Fruit fly (Drosophila melanogaster) whole organism, embryonic: ENCODE results near the gene rhea.

Source experiments
- Atf3 ChIP-seq: fragments of 200-800 bp; sonication (Bioruptor generic); optimal IDR thresholded peaks from 3 replicates; lab custom pipeline; 2016; ENCODE audit warnings: missing biosample characterization, missing genetic modification characterization
- CG1024 ChIP-seq: fragments of 200-800 bp; sonication (Bioruptor generic); IDR thresholded peaks from 2 replicates; pipeline ENCODE4 v1.3.6; 2022; ENCODE audit warnings: missing biosample characterization, missing genetic modification characterization
- CG10959 ChIP-seq: fragments of 200-800 bp; sonication (Bioruptor generic); IDR thresholded peaks from 2 replicates; pipeline ENCODE4 v1.3.6; 2022; ENCODE audit warnings: missing biosample characterization, missing genetic modification characterization
- CG11247 ChIP-seq: fragments of 200-800 bp; sonication (Bioruptor generic); IDR thresholded peaks from 2 replicates; pipeline ENCODE4 v1.3.6; 2022; ENCODE audit warnings: missing biosample characterization, missing genetic modification characterization
- CG11560 ChIP-seq: fragments of 200-800 bp; sonication (Bioruptor generic); IDR thresholded peaks from 3 replicates; pipeline ENCODE4 v1.3.6; 2022; ENCODE audit warnings: missing biosample characterization, missing genetic modification characterization
- CG11695 ChIP-seq: fragments of 200-800 bp; sonication (Bioruptor generic); IDR thresholded peaks from 3 replicates; pipeline ENCODE4 v1.3.6; 2022; ENCODE audit warnings: missing biosample characterization, missing genetic modification characterization
- CG12071 ChIP-seq: fragments of 200-800 bp; sonication (Bioruptor generic); optimal IDR thresholded peaks from 3 replicates; lab custom pipeline; 2018; ENCODE audit warnings: missing biosample characterization, mild to moderate bottlenecking, missing genetic modification characterization
- CG12299 ChIP-seq: fragments of 200-800 bp; sonication (Bioruptor generic); optimal IDR thresholded peaks from 2 replicates; lab custom pipeline; 2018; ENCODE audit warnings: missing biosample characterization, mild to moderate bottlenecking, missing genetic modification characterization
- CG12391 ChIP-seq: fragments of 200-800 bp; sonication (Bioruptor generic); optimal IDR thresholded peaks from 3 replicates; lab custom pipeline; 2018; ENCODE audit warnings: missing biosample characterization, mild to moderate bottlenecking, missing genetic modification characterization, moderate library complexity
- CG12744 ChIP-seq: fragments of 200-800 bp; sonication (Bioruptor generic); optimal IDR thresholded peaks from 2 replicates; lab custom pipeline; 2016; ENCODE audit warnings: missing biosample characterization, missing genetic modification characterization
- CG14710 ChIP-seq: fragments of 200-800 bp; sonication (Bioruptor generic); optimal IDR thresholded peaks from 3 replicates; lab custom pipeline; 2019; ENCODE audit warnings: missing biosample characterization, mild to moderate bottlenecking, missing genetic modification characterization, moderate library complexity
- CG15073 ChIP-seq: fragments of 200-800 bp; sonication (Bioruptor generic); optimal IDR thresholded peaks from 2 replicates; lab custom pipeline; 2016; ENCODE audit warnings: missing biosample characterization, missing genetic modification characterization
- CG18476 ChIP-seq: fragments of 200-800 bp; sonication (Bioruptor generic); optimal IDR thresholded peaks from 2 replicates; lab custom pipeline; 2016; ENCODE audit warnings: missing biosample characterization, mild to moderate bottlenecking, missing genetic modification characterization
- CG2129 ChIP-seq: fragments of 200-800 bp; sonication (Bioruptor generic); IDR thresholded peaks from 2 replicates; pipeline ENCODE4 v1.3.6; 2022; ENCODE audit warnings: missing biosample characterization, missing genetic modification characterization; ENCODE audit not compliant: partially characterized antibody
- CG31365 ChIP-seq: fragments of 200-800 bp; sonication (Bioruptor generic); optimal IDR thresholded peaks from 2 replicates; lab custom pipeline; 2018; ENCODE audit warnings: missing biosample characterization, mild to moderate bottlenecking, missing genetic modification characterization
- CG31441 ChIP-seq: fragments of 200-800 bp; sonication (Bioruptor generic); IDR thresholded peaks from 2 replicates; pipeline ENCODE4 v1.3.6; 2022; ENCODE audit warnings: missing biosample characterization, missing genetic modification characterization
- CG32767 ChIP-seq: fragments of 200-800 bp; sonication (Bioruptor generic); IDR thresholded peaks from 2 replicates; pipeline ENCODE4 v1.3.6; 2022; ENCODE audit warnings: missing biosample characterization, missing genetic modification characterization
- CG4820 ChIP-seq: fragments of 200-800 bp; sonication (Bioruptor generic); optimal IDR thresholded peaks from 3 replicates; lab custom pipeline; 2016; ENCODE audit warnings: missing biosample characterization, missing genetic modification characterization
- CG8359 ChIP-seq: fragments of 200-800 bp; sonication (Bioruptor generic); optimal IDR thresholded peaks from 2 replicates; lab custom pipeline; 2017; ENCODE audit warnings: missing biosample characterization, mild to moderate bottlenecking, missing genetic modification characterization, borderline replicate concordance
- CG8388 ChIP-seq: fragments of 200-800 bp; sonication (Bioruptor generic); optimal IDR thresholded peaks from 2 replicates; lab custom pipeline; 2019; ENCODE audit warnings: missing biosample characterization, mild to moderate bottlenecking, missing genetic modification characterization, moderate library complexity
- CG9817 ChIP-seq: fragments of 200-800 bp; sonication (Bioruptor generic); optimal IDR thresholded peaks from 2 replicates; lab custom pipeline; 2018; ENCODE audit warnings: missing biosample characterization, mild to moderate bottlenecking, missing genetic modification characterization, moderate library complexity
- CkIIα-i1 ChIP-seq: fragments of 200-800 bp; sonication (Bioruptor generic); IDR thresholded peaks from 2 replicates; pipeline ENCODE4 v1.3.6; 2022; ENCODE audit warnings: missing biosample characterization, missing genetic modification characterization
- D19A ChIP-seq: fragments of 200-800 bp; optimal IDR thresholded peaks from 3 replicates; lab custom pipeline; 2019; ENCODE audit warnings: missing biosample characterization, mild to moderate bottlenecking, missing genetic modification characterization, moderate library complexity
- Dek ChIP-seq: fragments of 200-800 bp; sonication (Bioruptor generic); optimal IDR thresholded peaks from 3 replicates; lab custom pipeline; 2019; ENCODE audit warnings: missing biosample characterization, mild to moderate bottlenecking, missing genetic modification characterization, moderate library complexity
- E2f2 ChIP-seq: fragments of 200-800 bp; sonication (Bioruptor generic); IDR thresholded peaks from 2 replicates; pipeline ENCODE4 v1.3.6; 2022; ENCODE audit warnings: missing biosample characterization, missing genetic modification characterization
- Gug ChIP-seq: fragments of 200-800 bp; sonication (Bioruptor generic); IDR thresholded peaks from 4 replicates; pipeline ENCODE4 v1.3.6; 2022; ENCODE audit warnings: missing biosample characterization, missing genetic modification characterization
- HLHmδ ChIP-seq: fragments of 200-800 bp; sonication (Bioruptor generic); optimal IDR thresholded peaks from 2 replicates; lab custom pipeline; 2018; ENCODE audit warnings: missing biosample characterization, mild to moderate bottlenecking, missing genetic modification characterization, moderate library complexity
- Meics ChIP-seq: fragments of 200-800 bp; sonication (Bioruptor generic); optimal IDR thresholded peaks from 2 replicates; lab custom pipeline; 2017; ENCODE audit warnings: missing biosample characterization, mild to moderate bottlenecking, missing genetic modification characterization
- Myb ChIP-seq: fragments of 200-800 bp; sonication (Bioruptor generic); optimal IDR thresholded peaks from 2 replicates; lab custom pipeline; 2016; ENCODE audit warnings: missing biosample characterization, missing genetic modification characterization
- NC2β ChIP-seq: fragments of 200-800 bp; sonication (Bioruptor generic); optimal IDR thresholded peaks from 2 replicates; lab custom pipeline; 2016; ENCODE audit warnings: missing biosample characterization, missing genetic modification characterization
- NFAT ChIP-seq: fragments of 200-800 bp; sonication (Bioruptor generic); IDR thresholded peaks from 2 replicates; pipeline ENCODE4 v1.3.6; 2022; ENCODE audit warnings: missing biosample characterization, missing genetic modification characterization
- PHDP ChIP-seq: fragments of 200-800 bp; sonication (Bioruptor generic); optimal IDR thresholded peaks from 3 replicates; lab custom pipeline; 2018; ENCODE audit warnings: missing biosample characterization, mild to moderate bottlenecking, missing genetic modification characterization, moderate library complexity
- Pdp1 ChIP-seq, 2 experiments: fragments of 200-800 bp; sonication (Bioruptor generic); optimal IDR thresholded peaks; 3 replicates each; lab custom pipeline; 2016; ENCODE audit warnings: missing biosample characterization in 2 of 2, missing genetic modification characterization in 2 of 2, mild to moderate bottlenecking in 1 of 2, moderate library complexity in 1 of 2
- Poxn ChIP-seq: fragments of 200-800 bp; sonication (Bioruptor generic); IDR thresholded peaks from 2 replicates; pipeline ENCODE4 v1.3.6; 2022; ENCODE audit warnings: missing biosample characterization, missing genetic modification characterization
- Ssrp ChIP-seq: fragments of 200-800 bp; sonication (Bioruptor generic); optimal IDR thresholded peaks from 2 replicates; lab custom pipeline; 2018; ENCODE audit warnings: missing biosample characterization, mild to moderate bottlenecking, missing genetic modification characterization, moderate library complexity
- Vsx1 ChIP-seq: fragments of 200-800 bp; sonication (Bioruptor generic); optimal IDR thresholded peaks from 2 replicates; lab custom pipeline; 2017; ENCODE audit warnings: missing biosample characterization, mild to moderate bottlenecking, missing genetic modification characterization, missing genetic modification reagents
- Xrp1 ChIP-seq: fragments of 200-800 bp; sonication (Bioruptor generic); IDR thresholded peaks from 2 replicates; pipeline ENCODE4 v1.3.6; 2022; ENCODE audit warnings: missing biosample characterization, missing genetic modification characterization
- bsh ChIP-seq, 2 experiments: fragments of 200-800 bp; sonication (Bioruptor generic); optimal IDR thresholded peaks; 2 replicates each; lab custom pipeline; 2017 to 2018; ENCODE audit warnings: mild to moderate bottlenecking in 2 of 2, missing biosample characterization in 2 of 2, missing genetic modification characterization in 2 of 2, moderate library complexity in 1 of 2
- chif ChIP-seq, 2 experiments: fragments of 200-800 bp; sonication (Bioruptor generic); optimal IDR thresholded peaks; 3 replicates each; lab custom pipeline; 2016; ENCODE audit warnings: missing biosample characterization in 2 of 2, missing genetic modification characterization in 2 of 2
- fru ChIP-seq: fragments of >200 bp; optimal IDR thresholded peaks from 2 replicates; lab custom pipeline; 2017
- h ChIP-seq: fragments of >200 bp; optimal IDR thresholded peaks from 2 replicates; lab custom pipeline; 2017
- lilli ChIP-seq: fragments of 200-800 bp; sonication (Bioruptor generic); optimal IDR thresholded peaks from 3 replicates; lab custom pipeline; 2016; ENCODE audit warnings: missing biosample characterization, missing genetic modification characterization
- lola ChIP-seq, 3 experiments: fragments of >200 bp in 2 of 3; fragments of 200-800 bp in 1 of 3; sonication (Bioruptor generic) in 1 of 3; optimal IDR thresholded peaks; 2 replicates each; lab custom pipeline; 2017 to 2019; ENCODE audit warnings: missing biosample characterization in 3 of 3, missing genetic modification characterization in 3 of 3, mild to moderate bottlenecking in 1 of 3, moderate library complexity in 1 of 3
- nerfin-1 ChIP-seq: fragments of 200-800 bp; sonication (Bioruptor generic); optimal IDR thresholded peaks from 3 replicates; lab custom pipeline; 2019; ENCODE audit warnings: missing biosample characterization, mild to moderate bottlenecking, missing genetic modification characterization, moderate library complexity
- org-1 ChIP-seq: fragments of 200-800 bp; sonication (Bioruptor generic); optimal IDR thresholded peaks from 2 replicates; lab custom pipeline; 2017; ENCODE audit warnings: missing biosample characterization, missing genetic modification characterization
- ro ChIP-seq: fragments of 200-800 bp; sonication (Bioruptor generic); IDR thresholded peaks from 2 replicates; pipeline ENCODE4 v1.3.6; 2022; ENCODE audit warnings: missing biosample characterization, missing genetic modification characterization
- row ChIP-seq: fragments of 200-800 bp; sonication (Bioruptor generic); IDR thresholded peaks from 3 replicates; pipeline ENCODE4 v1.3.6; 2022; ENCODE audit warnings: missing biosample characterization, missing genetic modification characterization
- slou ChIP-seq: fragments of 200-800 bp; sonication (Bioruptor generic); optimal IDR thresholded peaks from 3 replicates; lab custom pipeline; 2016; ENCODE audit warnings: missing biosample characterization, missing genetic modification characterization
- trh ChIP-seq: fragments of 200-800 bp; sonication (Bioruptor generic); optimal IDR thresholded peaks from 2 replicates; lab custom pipeline; 2016; ENCODE audit warnings: missing biosample characterization, missing genetic modification characterization
- usp ChIP-seq: fragments of >200 bp; optimal IDR thresholded peaks from 2 replicates; lab custom pipeline; 2017; ENCODE audit warnings: missing biosample characterization, missing genetic modification characterization
- vfl ChIP-seq: fragments of 200-800 bp; sonication (Bioruptor generic); optimal IDR thresholded peaks from 2 replicates; lab custom pipeline; 2016; ENCODE audit warnings: missing biosample characterization, missing genetic modification characterization
- zf30C ChIP-seq: fragments of 200-800 bp; sonication (Bioruptor generic); optimal IDR thresholded peaks from 3 replicates; lab custom pipeline; 2018; ENCODE audit warnings: missing biosample characterization, mild to moderate bottlenecking, missing genetic modification characterization

rhea gene

DNA sequence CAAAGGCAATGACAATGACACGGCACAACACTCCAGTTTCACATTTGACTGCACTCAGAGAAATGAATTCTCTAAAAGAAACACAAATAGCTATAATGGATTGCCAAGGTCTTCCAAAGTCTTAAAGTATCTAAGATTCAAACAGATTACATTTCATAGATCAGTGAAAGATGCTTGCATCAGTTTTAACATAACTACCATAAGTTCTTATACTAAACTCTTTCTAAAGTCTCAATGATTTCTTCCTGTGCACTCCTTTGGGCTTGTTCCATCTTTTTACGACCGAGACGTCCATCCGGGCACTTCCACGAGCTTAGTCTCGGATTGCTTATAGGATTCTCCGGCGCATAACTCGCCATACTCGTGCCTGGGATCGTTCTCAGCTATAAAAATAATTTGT lies 2.6 kb upstream of the rhea start (continued):
- TF ChIP-seq CG18476 (GFP tag; lab: Kevin White, UChicago) (no peak), CG14710 (tag; lab: Kevin White, UChicago) (peak; percentile 23), E2f2 (GFP tag; lab: Robert Waterston, UW) (peak; percentile 24; the same call in 1 of the 2 replicates), chif (GFP tag; optimal IDR thresholded peaks at IDR 0.05; lab: Kevin White, UChicago) (peak in 1 of 2 experiments; percentile 13), Dek (no peak), CG10959 (GFP tag; lab: Robert Waterston, UW) (no peak), CG12071 (GFP tag; lab: Kevin White, UChicago) (no peak), slou (GFP tag; lab: Kevin White, UChicago) (no peak), h (lab: Kevin White, UChicago) (no peak), usp (GFP tag; lab: Kevin White, UChicago) (no peak), Xrp1 (GFP tag; lab: Robert Waterston, UW) (peak; percentile 43; the same call in 1 of the 2 replicates), zf30C (GFP tag; lab: Kevin White, UChicago) (peak; percentile 4), nerfin-1 (no peak), row (GFP tag; lab: Robert Waterston, UW) (peak; percentile 46), CG2129 (no peak), CG4820 (no peak), NC2β (GFP tag; lab: Kevin White, UChicago) (no peak), CG11560 (tag; lab: Robert Waterston, UW) (no peak), Poxn (GFP tag; lab: Robert Waterston, UW) (no peak), CG12744 (no peak), CG32767 (0 out of 2 replicates have a peak, but pooled peaks have one; percentile 8), CG8359 (GFP tag; lab: Kevin White, UChicago) (no peak), CG1024 (GFP tag; lab: Robert Waterston, UW) (no peak), NFAT (no peak), D19A (peak; percentile 6), Pdp1 (GFP tag; optimal IDR thresholded peaks at IDR 0.05; lab: Kevin White, UChicago) (peak in 1 of 2 experiments; percentile 5), CkIIα-i1 (GFP tag; lab: Robert Waterston, UW) (no peak), Atf3 (no peak), trh (GFP tag; lab: Kevin White, UChicago) (no peak), PHDP (peak; percentile 11), Meics (GFP tag; lab: Kevin White, UChicago) (no peak), Vsx1 (GFP tag; lab: Kevin White, UChicago) (no peak), CG31441 (0 out of 2 replicates have a peak, but pooled peaks have one; percentile 32), CG12391 (tag; lab: Kevin White, UChicago) (peak; percentile 32), CG31365 (tag; lab: Kevin White, UChicago) (no peak), CG12299 (tag; lab: Kevin White, UChicago) (no peak), lola (GFP tag; optimal IDR thresholded peaks at IDR 0.05; lab: Kevin White, UChicago) (peak in 1 of 3 experiments; percentile 18), Gug (GFP tag; lab: Robert Waterston, UW) (no peak), vfl (GFP tag; lab: Kevin White, UChicago) (no peak), lilli (GFP tag; lab: Kevin White, UChicago) (no peak), bsh (GFP tag; optimal IDR thresholded peaks at IDR 0.05; lab: Kevin White, UChicago) (peak in 1 of 2 experiments; percentile 48), HLHmδ (GFP tag; lab: Kevin White, UChicago) (no peak), org-1 (GFP tag; lab: Kevin White, UChicago) (no peak), CG15073 (GFP tag; lab: Kevin White, UChicago) (no peak), CG11247 (no peak), CG8388 (GFP tag; lab: Kevin White, UChicago) (peak; percentile 18), ro (GFP tag; lab: Robert Waterston, UW) (no peak), fru (lab: Kevin White, UChicago) (no peak), Myb (no peak), Ssrp (tag; lab: Kevin White, UChicago) (peak; percentile 10), CG11695 (GFP tag; lab: Robert Waterston, UW) (no peak), CG9817 (tag; lab: Kevin White, UChicago) (no peak)
